Worm (Caenorhabditis elegans): ENCODE results near the gene Y12A6A.1.

ce11 chrX:13583895-13584344, 37.6 kb downstream of the Y12A6A.1 start:
- TF ChIP-seq ztf-11 (tag; optimal IDR thresholded peaks at IDR 0.05) (no peak), nhr-25 (tag; optimal IDR thresholded peaks at IDR 0.05) (peak; percentile 92), snpc-4 (tag; optimal IDR thresholded peaks at IDR 0.05) (no peak), nhr-11 (tag; optimal IDR thresholded peaks at IDR 0.05) (no peak)
